Worm (Caenorhabditis elegans) whole organism, young adult: ENCODE data around the gene oac-24.
A peak's percentile ranks its signal among the peaks of the same experiment; 100 is the strongest.

ENCODE experiments used
- D2030.7 ChIP-seq: fragments of 200-800 bp; sonication (Bioruptor generic); IDR thresholded peaks from 2 replicates; pipeline ENCODE4 v1.3.6; 2022; ENCODE audit warnings: missing genetic modification reagents, missing genetic modification characterization, missing compliant biosample characterization
- F10E7.11 ChIP-seq: sonication (generic microtip); optimal IDR thresholded peaks from 2 replicates; lab custom pipeline; 2017; ENCODE audit warnings: mild to moderate bottlenecking, missing genetic modification characterization, moderate library complexity, missing compliant biosample characterization
- F37B4.10 ChIP-seq: fragments of 200-800 bp; sonication (Bioruptor generic); IDR thresholded peaks from 2 replicates; pipeline ENCODE4 v1.3.6; 2022; ENCODE audit warnings: missing genetic modification characterization, missing compliant biosample characterization
- F49E8.2 ChIP-seq: sonication (generic microtip); optimal IDR thresholded peaks from 3 replicates; lab custom pipeline; 2017; ENCODE audit warnings: missing genetic modification characterization, mild to moderate bottlenecking, missing compliant biosample characterization, antibody characterized with exemption, moderate library complexity; ENCODE audit not compliant: insufficient read depth
- F57C9.4 ChIP-seq: sonication (generic microtip); optimal IDR thresholded peaks from 2 replicates; lab custom pipeline; 2017; ENCODE audit warnings: mild to moderate bottlenecking, missing genetic modification characterization, missing compliant biosample characterization
- T07F8.4 ChIP-seq: sonication (generic microtip); optimal IDR thresholded peaks from 2 replicates; lab custom pipeline; 2016; ENCODE audit warnings: mild to moderate bottlenecking, missing genetic modification characterization, moderate library complexity, missing compliant biosample characterization
- T26A5.8 ChIP-seq: sonication (generic microtip); optimal IDR thresholded peaks from 2 replicates; lab custom pipeline; 2016; ENCODE audit warnings: missing genetic modification characterization, missing compliant biosample characterization
- Y53F4B.3 ChIP-seq: fragments of 200-800 bp; sonication (Bioruptor generic); IDR thresholded peaks from 2 replicates; pipeline ENCODE4 v1.3.6; 2022; ENCODE audit warnings: missing genetic modification reagents, missing genetic modification characterization, missing compliant biosample characterization
- Y67H2A.10 ChIP-seq: fragments of 200-800 bp; sonication (Bioruptor generic); conservative IDR thresholded peaks from 2 replicates; pipeline ENCODE4 v1.3.6; 2022; ENCODE audit warnings: missing genetic modification reagents, missing genetic modification characterization, missing compliant biosample characterization
- Y79H2A.3 ChIP-seq: fragments of 200-800 bp; sonication (Bioruptor generic); conservative IDR thresholded peaks from 2 replicates; pipeline ENCODE4 v1.3.6; 2022; ENCODE audit warnings: missing genetic modification reagents, missing genetic modification characterization, missing compliant biosample characterization
- Y95B8A.8 ChIP-seq: fragments of 200-800 bp; sonication (Bioruptor generic); IDR thresholded peaks from 2 replicates; pipeline ENCODE4 v1.3.6; 2022; ENCODE audit warnings: missing genetic modification reagents, missing genetic modification characterization, missing compliant biosample characterization
- akir-1 ChIP-seq: fragments of 200-800 bp; sonication (Bioruptor generic); optimal IDR thresholded peaks from 2 replicates; lab custom pipeline; 2018; ENCODE audit warnings: mild to moderate bottlenecking, missing genetic modification characterization, moderate library complexity, missing compliant biosample characterization
- ama-1 ChIP-seq, 3 experiments: fragments of 150-350 bp in 1 of 3; sonication (generic microtip) in 2 of 3; optimal IDR thresholded peaks; 2 replicates each; lab custom pipeline; 2014 to 2018; ENCODE audit warnings: missing biosample characterization in 2 of 3, missing genetic modification characterization in 2 of 3, missing genetic modification reagents in 2 of 3
- atf-7 ChIP-seq: sonication (generic microtip); optimal IDR thresholded peaks from 2 replicates; lab custom pipeline; 2017; ENCODE audit warnings: mild to moderate bottlenecking, missing genetic modification characterization, missing compliant biosample characterization
- attf-3 ChIP-seq: fragments of 200-800 bp; sonication (Bioruptor generic); conservative IDR thresholded peaks from 2 replicates; pipeline ENCODE4 v1.3.6; 2022; ENCODE audit warnings: missing genetic modification reagents, missing genetic modification characterization, missing compliant biosample characterization
- attf-5 ChIP-seq: fragments of 200-800 bp; sonication (Bioruptor generic); optimal IDR thresholded peaks from 2 replicates; lab custom pipeline; 2018; ENCODE audit warnings: mild to moderate bottlenecking, missing genetic modification characterization, missing compliant biosample characterization
- cebp-2 ChIP-seq: fragments of 200-800 bp; sonication (Bioruptor generic); IDR thresholded peaks from 2 replicates; pipeline ENCODE4 v1.3.6; 2022; ENCODE audit warnings: missing genetic modification characterization, missing compliant biosample characterization
- ceh-27 ChIP-seq: fragments of 200-800 bp; sonication (Bioruptor generic); optimal IDR thresholded peaks from 2 replicates; lab custom pipeline; 2018; ENCODE audit warnings: mild to moderate bottlenecking, missing genetic modification characterization, moderate library complexity, missing compliant biosample characterization
- ceh-40 ChIP-seq: fragments of 200-800 bp; sonication (Bioruptor generic); IDR thresholded peaks from 2 replicates; pipeline ENCODE4 v1.3.6; 2022; ENCODE audit warnings: missing genetic modification characterization, missing compliant biosample characterization
- ceh-58 ChIP-seq: fragments of 200-800 bp; sonication (Bioruptor generic); IDR thresholded peaks from 2 replicates; pipeline ENCODE4 v1.3.6; 2022; ENCODE audit warnings: missing genetic modification characterization, missing compliant biosample characterization
- chd-7 ChIP-seq: sonication (generic microtip); optimal IDR thresholded peaks from 2 replicates; lab custom pipeline; 2016; ENCODE audit warnings: mild to moderate bottlenecking, missing genetic modification characterization, moderate library complexity, missing compliant biosample characterization
- dox-1 ChIP-seq: fragments of 200-800 bp; sonication (Bioruptor generic); IDR thresholded peaks from 2 replicates; pipeline ENCODE4 v1.3.6; 2022; ENCODE audit warnings: missing genetic modification reagents, missing genetic modification characterization, missing compliant biosample characterization
- dpl-1 ChIP-seq: fragments of 150-350 bp; optimal IDR thresholded peaks from 2 replicates; lab custom pipeline; 2014; ENCODE audit warnings: missing biosample characterization, missing genetic modification reagents, missing genetic modification characterization
- efl-1 ChIP-seq: fragments of 150-350 bp; optimal IDR thresholded peaks from 2 replicates; lab custom pipeline; 2014; ENCODE audit warnings: missing biosample characterization, missing genetic modification reagents, missing genetic modification characterization
- egl-18 ChIP-seq: fragments of 200-800 bp; sonication (Bioruptor generic); IDR thresholded peaks from 2 replicates; pipeline ENCODE4 v1.3.6; 2022; ENCODE audit warnings: missing genetic modification reagents, missing genetic modification characterization, missing compliant biosample characterization
- egl-44 ChIP-seq: fragments of 200-800 bp; sonication (Bioruptor generic); IDR thresholded peaks from 2 replicates; pipeline ENCODE4 v1.3.6; 2022; ENCODE audit warnings: missing genetic modification reagents, missing genetic modification characterization, missing compliant biosample characterization
- ekl-4 ChIP-seq: fragments of 200-800 bp; sonication (Bioruptor generic); IDR thresholded peaks from 2 replicates; pipeline ENCODE4 v1.3.6; 2022; ENCODE audit warnings: missing genetic modification reagents, missing genetic modification characterization, missing compliant biosample characterization
- him-1 ChIP-seq: sonication (generic microtip); optimal IDR thresholded peaks from 2 replicates; lab custom pipeline; 2016; ENCODE audit warnings: missing genotype, missing genetic modification reagents, missing genetic modification characterization, missing compliant biosample characterization
- lag-1 ChIP-seq: fragments of 200-800 bp; sonication (Bioruptor generic); IDR thresholded peaks from 2 replicates; pipeline ENCODE4 v1.3.6; 2022; ENCODE audit warnings: missing genetic modification reagents, missing genetic modification characterization, missing compliant biosample characterization
- lin-26 ChIP-seq: fragments of 200-800 bp; sonication (Bioruptor generic); IDR thresholded peaks from 2 replicates; pipeline ENCODE4 v1.3.6; 2022; ENCODE audit warnings: missing genetic modification reagents, missing genetic modification characterization, missing compliant biosample characterization
- lin-35 ChIP-seq, 3 experiments: fragments of 150-350 bp in 2 of 3; sonication (generic microtip) in 1 of 3; optimal IDR thresholded peaks; 2 replicates each; lab custom pipeline; 2014 to 2018; ENCODE audit warnings: missing biosample characterization in 3 of 3, missing genetic modification characterization in 3 of 3, missing genetic modification reagents in 3 of 3
- lin-54 ChIP-seq: fragments of 200-800 bp; sonication (Bioruptor generic); optimal IDR thresholded peaks from 2 replicates; lab custom pipeline; 2018; ENCODE audit warnings: mild to moderate bottlenecking, missing genetic modification characterization, missing compliant biosample characterization
- lsl-1 ChIP-seq: fragments of 200-800 bp; sonication (Bioruptor generic); optimal IDR thresholded peaks from 2 replicates; lab custom pipeline; 2018; ENCODE audit warnings: mild to moderate bottlenecking, missing genetic modification characterization, moderate library complexity, missing compliant biosample characterization
- mes-4 ChIP-seq: sonication (generic microtip); optimal IDR thresholded peaks from 2 replicates; lab custom pipeline; 2016; ENCODE audit warnings: missing genotype, missing genetic modification characterization, missing compliant biosample characterization
- nfyb-1 ChIP-seq: fragments of 200-800 bp; sonication (Bioruptor generic); IDR thresholded peaks from 2 replicates; pipeline ENCODE4 v1.3.6; 2022; ENCODE audit warnings: missing genetic modification reagents, missing genetic modification characterization, missing compliant biosample characterization
- nhr-120 ChIP-seq: fragments of 200-800 bp; sonication (Bioruptor generic); IDR thresholded peaks from 2 replicates; pipeline ENCODE4 v1.3.6; 2022; ENCODE audit warnings: missing genetic modification characterization, missing compliant biosample characterization
- nhr-179 ChIP-seq: sonication (generic microtip); optimal IDR thresholded peaks from 2 replicates; lab custom pipeline; 2016; ENCODE audit warnings: mild to moderate bottlenecking, missing genetic modification characterization, missing compliant biosample characterization
- nhr-27 ChIP-seq: fragments of 200-800 bp; sonication (Bioruptor generic); optimal IDR thresholded peaks from 2 replicates; lab custom pipeline; 2018; ENCODE audit warnings: mild to moderate bottlenecking, missing genetic modification characterization, moderate library complexity, missing compliant biosample characterization
- rcor-1 ChIP-seq: fragments of 200-800 bp; sonication (Bioruptor generic); IDR thresholded peaks from 2 replicates; pipeline ENCODE4 v1.3.6; 2022; ENCODE audit warnings: missing genetic modification reagents, missing genetic modification characterization, missing compliant biosample characterization
- sdz-38 ChIP-seq: sonication (generic microtip); optimal IDR thresholded peaks from 2 replicates; lab custom pipeline; 2016; ENCODE audit warnings: missing genotype, missing genetic modification characterization, missing compliant biosample characterization
- snpc-1.3 ChIP-seq: sonication (generic microtip); optimal IDR thresholded peaks from 2 replicates; lab custom pipeline; 2017; ENCODE audit warnings: missing genetic modification characterization, mild to moderate bottlenecking, missing compliant biosample characterization, antibody characterized with exemption, moderate library complexity, missing genotype, missing genetic modification reagents; ENCODE audit not compliant: insufficient read depth
- somi-1 ChIP-seq: fragments of 200-800 bp; sonication (Bioruptor generic); optimal IDR thresholded peaks from 2 replicates; lab custom pipeline; 2018; ENCODE audit warnings: mild to moderate bottlenecking, missing genetic modification characterization, missing compliant biosample characterization
- sptf-2 ChIP-seq: fragments of 200-800 bp; sonication (Bioruptor generic); optimal IDR thresholded peaks from 2 replicates; lab custom pipeline; 2018; ENCODE audit warnings: mild to moderate bottlenecking, missing genetic modification characterization, missing compliant biosample characterization
- tbp1 ChIP-seq: fragments of 200-800 bp; sonication (Bioruptor generic); optimal IDR thresholded peaks from 2 replicates; lab custom pipeline; 2018; ENCODE audit warnings: mild to moderate bottlenecking, missing genetic modification characterization, missing compliant biosample characterization
- tlf-1 ChIP-seq: fragments of 200-800 bp; sonication (Bioruptor generic); optimal IDR thresholded peaks from 2 replicates; lab custom pipeline; 2018; ENCODE audit warnings: mild to moderate bottlenecking, missing genetic modification characterization, missing compliant biosample characterization
- xnd-1 ChIP-seq: sonication (generic microtip); optimal IDR thresholded peaks from 2 replicates; lab custom pipeline; 2016; ENCODE audit warnings: missing genotype, missing genetic modification reagents, missing genetic modification characterization, missing compliant biosample characterization
- zfh-2 ChIP-seq: fragments of 200-800 bp; sonication (Bioruptor generic); conservative IDR thresholded peaks from 2 replicates; pipeline ENCODE4 v1.3.6; 2022; ENCODE audit warnings: missing genetic modification reagents, missing genetic modification characterization, missing compliant biosample characterization
- ztf-22 ChIP-seq: fragments of 200-800 bp; sonication (Bioruptor generic); optimal IDR thresholded peaks from 2 replicates; lab custom pipeline; 2018; ENCODE audit warnings: mild to moderate bottlenecking, missing genetic modification characterization, moderate library complexity, missing compliant biosample characterization

The oac-24 gene

DNA sequence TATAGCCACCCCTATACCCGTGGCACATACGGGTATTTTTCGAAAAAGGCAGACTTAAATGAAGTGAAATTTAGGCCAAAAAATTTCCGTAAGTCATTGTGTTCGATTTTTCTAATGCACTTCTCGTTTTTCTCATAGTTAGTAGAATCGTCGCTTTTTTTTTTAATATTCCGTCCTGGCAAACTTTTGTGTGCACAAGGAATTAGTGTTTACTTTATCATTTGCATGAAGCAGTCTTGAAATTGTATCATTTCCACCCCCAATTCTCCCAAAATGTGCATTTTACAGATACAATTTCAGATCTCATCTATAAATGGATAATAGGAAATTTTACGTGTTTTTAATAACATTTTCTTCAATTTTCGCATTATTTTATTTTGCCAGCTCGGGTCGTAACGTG, 39.7 kb downstream of the oac-24 start, which contains the start of gene C18G1.6:
C18G1.6 (plus strand) TSS at position 301 of the 400 bp plus-strand sequence.
- TF ChIP-seq F37B4.10 (GFP tag; lab: Robert Waterston, UW) = no peak
- TF ChIP-seq nhr-120 (GFP tag; lab: Robert Waterston, UW) = no peak
- TF ChIP-seq Y53F4B.3 (GFP tag; lab: Robert Waterston, UW) = no peak
- TF ChIP-seq lin-35 (GFP tag; optimal IDR thresholded peaks at IDR 0.05; lab: Kevin White, UChicago) = no peak
- TF ChIP-seq tbp1 = no peak
- no peak for TF ChIP-seq him-1 (tag; lab: Kevin White, UChicago)
- no peak for TF ChIP-seq akir-1 (GFP tag; lab: Kevin White, UChicago)
- no peak for TF ChIP-seq Y95B8A.8
- no peak for TF ChIP-seq snpc-1.3 (tag; lab: Kevin White, UChicago)
- TF ChIP-seq atf-7 (tag; lab: Kevin White, UChicago) = no peak
- no peak for TF ChIP-seq F10E7.11 (tag; lab: Kevin White, UChicago)
- no peak for TF ChIP-seq sdz-38
- TF ChIP-seq egl-18 (GFP tag; lab: Robert Waterston, UW) = no peak
- no peak for TF ChIP-seq Y67H2A.10 (GFP tag; lab: Robert Waterston, UW)
- TF ChIP-seq, all 124 proteins: peak for 0

ce11 chrV:4754123-4754522, 43.6 kb downstream of the oac-24 start, which contains the start of gene hil-4:
Gene hil-4, plus strand, starts transcription at chrV:4754313.
- TF ChIP-seq nhr-179 = no peak
- no peak for TF ChIP-seq egl-18 (GFP tag; lab: Robert Waterston, UW)
- peak; percentile 80 for TF ChIP-seq xnd-1 (tag; lab: Kevin White, UChicago)
- TF ChIP-seq ama-1 (optimal IDR thresholded peaks at IDR 0.05; lab: Kevin White, UChicago) = no peak
- no peak for TF ChIP-seq ama-1 (GFP tag; optimal IDR thresholded peaks at IDR 0.05; lab: Kevin White, UChicago)
- no peak for TF ChIP-seq ceh-58
- no peak for TF ChIP-seq cebp-2 (GFP tag; lab: Robert Waterston, UW)
- TF ChIP-seq chd-7 (tag; lab: Kevin White, UChicago) = no peak
- peak; percentile 74; the same call in 1 of the 2 replicates for TF ChIP-seq ekl-4 (GFP tag; lab: Robert Waterston, UW)
- no peak for TF ChIP-seq nfyb-1 (GFP tag; lab: Robert Waterston, UW)
- TF ChIP-seq attf-5 (GFP tag; lab: Kevin White, UChicago) = no peak
- no peak for TF ChIP-seq zfh-2 (GFP tag; lab: Robert Waterston, UW)
- peak; percentile 53 for TF ChIP-seq lin-54 (GFP tag; lab: Kevin White, UChicago)
- no peak for TF ChIP-seq attf-3 (GFP tag; lab: Robert Waterston, UW)
- peak; percentile 87 for TF ChIP-seq dox-1
- no peak for TF ChIP-seq ztf-22 (GFP tag; lab: Kevin White, UChicago)
- no peak for TF ChIP-seq somi-1 (GFP tag; lab: Kevin White, UChicago)
- peak; percentile 51; the same call in 1 of the 2 replicates for TF ChIP-seq Y79H2A.3 (GFP tag; lab: Robert Waterston, UW)
- TF ChIP-seq T07F8.4 (tag; lab: Kevin White, UChicago) = no peak
- no peak for TF ChIP-seq atf-7 (tag; lab: Kevin White, UChicago)
- peak; percentile 91 for TF ChIP-seq efl-1 (GFP tag; lab: Kevin White, UChicago)
- TF ChIP-seq lin-35 (GFP tag; optimal IDR thresholded peaks at IDR 0.05; lab: Kevin White, UChicago) = peak in 1 of 3 experiments; percentile 16
- TF ChIP-seq D2030.7 (GFP tag; lab: Robert Waterston, UW) = peak; percentile 90
- no peak for TF ChIP-seq egl-44 (GFP tag; lab: Robert Waterston, UW)
- TF ChIP-seq lsl-1 (GFP tag; lab: Kevin White, UChicago) = peak; percentile 74
- TF ChIP-seq T26A5.8 = no peak
- no peak for TF ChIP-seq ceh-40 (GFP tag; lab: Robert Waterston, UW)
- TF ChIP-seq sptf-2 (GFP tag; lab: Kevin White, UChicago) = no peak
- no peak for TF ChIP-seq mes-4 (tag; lab: Kevin White, UChicago)
- TF ChIP-seq nhr-27 (tag; lab: Kevin White, UChicago) = no peak
- no peak for TF ChIP-seq lag-1 (GFP tag; lab: Robert Waterston, UW)
- no peak for TF ChIP-seq tlf-1 (GFP tag; lab: Kevin White, UChicago)
- peak; percentile 75 for TF ChIP-seq dpl-1 (GFP tag; lab: Kevin White, UChicago)
- peak; percentile 47 for TF ChIP-seq rcor-1 (GFP tag; lab: Robert Waterston, UW)
- TF ChIP-seq F57C9.4 (tag; lab: Kevin White, UChicago) = no peak
- TF ChIP-seq F49E8.2 = no peak
- no peak for TF ChIP-seq lin-26 (GFP tag; lab: Robert Waterston, UW)
- peak; percentile 21 for TF ChIP-seq ceh-27 (GFP tag; lab: Kevin White, UChicago)
